Fruit fly (Drosophila melanogaster) S2 (cell line): ENCODE measurements around the gene CG42780.

Source experiments
- CG8478 ChIP-seq: fragments of >200 bp; optimal IDR thresholded peaks from 2 replicates; lab custom pipeline; 2018
- CTCF ChIP-seq, 2 experiments: fragments of >200 bp; optimal IDR thresholded peaks; 2 replicates each; lab custom pipeline; 2018

dm6 chrX:7332091-7332490 lies at the start of gene CG42780:
- no peak for TF ChIP-seq CG8478
- no peak for TF ChIP-seq CTCF (optimal IDR thresholded peaks at IDR 0.05; lab: Kevin White, UChicago)
